Worm (Caenorhabditis elegans) whole organism, late embryonic: ENCODE data around the gene Y40C5A.4.

ENCODE experiments used
- ama-1 ChIP-seq: fragments of 150-350 bp; optimal IDR thresholded peaks from 2 replicates; lab custom pipeline; 2014
- ceh-9 ChIP-seq: sonication (generic microtip); optimal IDR thresholded peaks from 2 replicates; lab custom pipeline; 2016; ENCODE audit warnings: mild to moderate bottlenecking, missing genetic modification characterization, inconsistent platforms, missing compliant biosample characterization
- fkh-10 ChIP-seq: fragments of 150-350 bp; optimal IDR thresholded peaks from 2 replicates; lab custom pipeline; 2014; ENCODE audit warnings: missing biosample characterization, missing genetic modification reagents, missing genetic modification characterization
- nfya-1 ChIP-seq: sonication (generic microtip); optimal IDR thresholded peaks from 2 replicates; lab custom pipeline; 2017; ENCODE audit warnings: missing genetic modification characterization, mild to moderate bottlenecking, missing compliant biosample characterization, antibody characterized with exemption, moderate library complexity
- pha-4 ChIP-seq: fragments of 150-350 bp; optimal IDR thresholded peaks from 2 replicates; lab custom pipeline; 2018; ENCODE audit warnings: missing biosample characterization, missing genetic modification reagents, missing genetic modification characterization
- tbx-2 ChIP-seq: sonication (generic microtip); optimal IDR thresholded peaks from 2 replicates; lab custom pipeline; 2016; ENCODE audit warnings: missing genetic modification characterization, missing compliant biosample characterization
- unc-86 ChIP-seq: sonication (generic microtip); optimal IDR thresholded peaks from 2 replicates; lab custom pipeline; 2016; ENCODE audit warnings: missing genetic modification characterization, missing compliant biosample characterization

- peak; percentile 87 for TF ChIP-seq nfya-1 (tag; lab: Kevin White, UChicago)
- peak; percentile 58 for TF ChIP-seq fkh-10 (GFP tag; lab: Kevin White, UChicago)
- no peak for TF ChIP-seq ama-1 (lab: Kevin White, UChicago)
- TF ChIP-seq pha-4 (tag; lab: Kevin White, UChicago): no peak
- TF ChIP-seq unc-86 (tag; lab: Kevin White, UChicago): no peak
- no peak for TF ChIP-seq ceh-9 (tag; lab: Kevin White, UChicago)
- TF ChIP-seq tbx-2: peak; percentile 75
Measured at ce11 chrIV:7402077-7402476, 37.2 kb upstream of the Y40C5A.4 start.
